Worm (Caenorhabditis elegans): ENCODE data around the gene dmsr-15.

DNA sequence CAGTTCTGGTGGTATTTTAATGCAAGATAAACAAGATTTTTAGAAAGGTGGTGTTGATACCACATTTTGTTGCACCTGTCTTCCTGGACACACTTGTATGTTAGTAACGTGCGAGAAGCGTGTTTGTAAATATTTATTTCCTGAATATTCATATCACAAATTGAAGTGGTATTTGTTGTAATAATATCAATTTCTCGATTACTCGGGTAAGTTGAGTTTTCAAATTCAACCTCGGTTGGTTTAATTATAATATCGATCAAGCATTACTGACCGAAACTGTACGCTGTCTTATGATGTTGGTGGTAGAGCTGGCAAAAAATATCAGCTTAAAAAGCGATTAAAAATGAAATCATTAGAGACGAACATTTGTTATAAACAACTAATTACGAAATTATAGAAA is 24.7 kb downstream of the dmsr-15 start, which contains the start of gene dmsr-11:
- TF ChIP-seq mes-4 (tag; optimal IDR thresholded peaks at IDR 0.05) (no peak), B0019.2 (GFP tag; conservative IDR thresholded peaks at IDR 0.05) (no peak), F37B4.10 (GFP tag; IDR thresholded peaks at IDR 0.05) (no peak)
